Worm (Caenorhabditis elegans) whole organism, young adult: Measurements from ENCODE around the gene R01E6.5.

Source experiments
- F33H1.4 ChIP-seq: fragments of 200-800 bp; sonication (Bioruptor generic); IDR thresholded peaks from 2 replicates; pipeline ENCODE4 v1.3.6; 2022; ENCODE audit warnings: missing genetic modification reagents, missing genetic modification characterization, missing compliant biosample characterization
- F37B4.10 ChIP-seq: fragments of 200-800 bp; sonication (Bioruptor generic); IDR thresholded peaks from 2 replicates; pipeline ENCODE4 v1.3.6; 2022; ENCODE audit warnings: missing genetic modification characterization, missing compliant biosample characterization
- F39B2.1 ChIP-seq: fragments of 200-800 bp; sonication (Bioruptor generic); IDR thresholded peaks from 2 replicates; pipeline ENCODE4 v1.3.6; 2022; ENCODE audit warnings: missing genetic modification reagents, missing genetic modification characterization, missing compliant biosample characterization
- T07F8.4 ChIP-seq: sonication (generic microtip); optimal IDR thresholded peaks from 2 replicates; lab custom pipeline; 2016; ENCODE audit warnings: mild to moderate bottlenecking, missing genetic modification characterization, moderate library complexity, missing compliant biosample characterization
- T26A5.8 ChIP-seq: sonication (generic microtip); optimal IDR thresholded peaks from 2 replicates; lab custom pipeline; 2016; ENCODE audit warnings: missing genetic modification characterization, missing compliant biosample characterization
- akir-1 ChIP-seq: fragments of 200-800 bp; sonication (Bioruptor generic); optimal IDR thresholded peaks from 2 replicates; lab custom pipeline; 2018; ENCODE audit warnings: mild to moderate bottlenecking, missing genetic modification characterization, moderate library complexity, missing compliant biosample characterization
- athp-1 ChIP-seq: sonication (generic microtip); optimal IDR thresholded peaks from 2 replicates; lab custom pipeline; 2017; ENCODE audit warnings: mild to moderate bottlenecking, missing genetic modification characterization, missing compliant biosample characterization
- attf-3 ChIP-seq: fragments of 200-800 bp; sonication (Bioruptor generic); conservative IDR thresholded peaks from 2 replicates; pipeline ENCODE4 v1.3.6; 2022; ENCODE audit warnings: missing genetic modification reagents, missing genetic modification characterization, missing compliant biosample characterization
- attf-5 ChIP-seq: fragments of 200-800 bp; sonication (Bioruptor generic); optimal IDR thresholded peaks from 2 replicates; lab custom pipeline; 2018; ENCODE audit warnings: mild to moderate bottlenecking, missing genetic modification characterization, missing compliant biosample characterization
- bed-2 ChIP-seq: fragments of 200-800 bp; sonication (Bioruptor generic); IDR thresholded peaks from 2 replicates; pipeline ENCODE4 v1.3.6; 2022; ENCODE audit warnings: missing genetic modification reagents, missing genetic modification characterization, missing compliant biosample characterization
- ccch-3 ChIP-seq: fragments of 200-800 bp; sonication (Bioruptor generic); optimal IDR thresholded peaks from 2 replicates; lab custom pipeline; 2018; ENCODE audit warnings: mild to moderate bottlenecking, missing genetic modification characterization, missing compliant biosample characterization
- ceh-58 ChIP-seq: fragments of 200-800 bp; sonication (Bioruptor generic); IDR thresholded peaks from 2 replicates; pipeline ENCODE4 v1.3.6; 2022; ENCODE audit warnings: missing genetic modification characterization, missing compliant biosample characterization
- hlh-12 ChIP-seq: sonication (generic microtip); optimal IDR thresholded peaks from 2 replicates; lab custom pipeline; 2016; ENCODE audit warnings: missing genetic modification characterization, missing compliant biosample characterization
- hlh-26 ChIP-seq: fragments of 200-800 bp; sonication (Bioruptor generic); conservative IDR thresholded peaks from 2 replicates; pipeline ENCODE4 v1.3.6; 2022; ENCODE audit warnings: missing genetic modification reagents, missing genetic modification characterization, missing compliant biosample characterization
- hmg-1.2 ChIP-seq: fragments of 200-800 bp; sonication (Bioruptor generic); IDR thresholded peaks from 2 replicates; pipeline ENCODE4 v1.3.6; 2022; ENCODE audit warnings: missing genetic modification reagents, missing genetic modification characterization, missing compliant biosample characterization
- hmg-20 ChIP-seq: fragments of 200-800 bp; sonication (Bioruptor generic); IDR thresholded peaks from 2 replicates; pipeline ENCODE4 v1.3.6; 2022; ENCODE audit warnings: missing genetic modification reagents, missing genetic modification characterization, missing compliant biosample characterization
- lin-26 ChIP-seq: fragments of 200-800 bp; sonication (Bioruptor generic); IDR thresholded peaks from 2 replicates; pipeline ENCODE4 v1.3.6; 2022; ENCODE audit warnings: missing genetic modification reagents, missing genetic modification characterization, missing compliant biosample characterization
- lin-35 ChIP-seq, 3 experiments: fragments of 150-350 bp in 2 of 3; sonication (generic microtip) in 1 of 3; optimal IDR thresholded peaks; 2 replicates each; lab custom pipeline; 2014 to 2018; ENCODE audit warnings: missing biosample characterization in 3 of 3, missing genetic modification characterization in 3 of 3, missing genetic modification reagents in 3 of 3
- lsl-1 ChIP-seq: fragments of 200-800 bp; sonication (Bioruptor generic); optimal IDR thresholded peaks from 2 replicates; lab custom pipeline; 2018; ENCODE audit warnings: mild to moderate bottlenecking, missing genetic modification characterization, moderate library complexity, missing compliant biosample characterization
- mes-4 ChIP-seq: sonication (generic microtip); optimal IDR thresholded peaks from 2 replicates; lab custom pipeline; 2016; ENCODE audit warnings: missing genotype, missing genetic modification characterization, missing compliant biosample characterization
- mxl-1 ChIP-seq: sonication (generic microtip); optimal IDR thresholded peaks from 2 replicates; lab custom pipeline; 2016; ENCODE audit warnings: missing genetic modification characterization, missing compliant biosample characterization
- nfya-1 ChIP-seq: sonication (generic microtip); optimal IDR thresholded peaks from 2 replicates; lab custom pipeline; 2017; ENCODE audit warnings: antibody characterized with exemption, missing compliant biosample characterization, missing genetic modification characterization, borderline replicate concordance; ENCODE audit not compliant: insufficient read depth
- nhr-120 ChIP-seq: fragments of 200-800 bp; sonication (Bioruptor generic); IDR thresholded peaks from 2 replicates; pipeline ENCODE4 v1.3.6; 2022; ENCODE audit warnings: missing genetic modification characterization, missing compliant biosample characterization
- nhr-27 ChIP-seq: fragments of 200-800 bp; sonication (Bioruptor generic); optimal IDR thresholded peaks from 2 replicates; lab custom pipeline; 2018; ENCODE audit warnings: mild to moderate bottlenecking, missing genetic modification characterization, moderate library complexity, missing compliant biosample characterization
- nhr-90 ChIP-seq: sonication (generic microtip); optimal IDR thresholded peaks from 2 replicates; lab custom pipeline; 2016; ENCODE audit warnings: missing genotype, mild to moderate bottlenecking, missing genetic modification characterization, missing compliant biosample characterization
- snpc-4 ChIP-seq, 5 experiments: fragments of 150-350 bp in 1 of 5; sonication (generic microtip) in 4 of 5; optimal IDR thresholded peaks; 2 replicates each; lab custom pipeline; 2014 to 2018; ENCODE audit warnings: missing genetic modification characterization in 5 of 5, missing biosample characterization in 3 of 5, antibody characterized with exemption in 2 of 5, mild to moderate bottlenecking in 2 of 5, missing compliant biosample characterization in 2 of 5, missing genotype in 2 of 5, moderate library complexity in 2 of 5, missing genetic modification reagents in 1 of 5
- xnd-1 ChIP-seq: sonication (generic microtip); optimal IDR thresholded peaks from 2 replicates; lab custom pipeline; 2016; ENCODE audit warnings: missing genotype, missing genetic modification reagents, missing genetic modification characterization, missing compliant biosample characterization
- zfh-2 ChIP-seq: fragments of 200-800 bp; sonication (Bioruptor generic); conservative IDR thresholded peaks from 2 replicates; pipeline ENCODE4 v1.3.6; 2022; ENCODE audit warnings: missing genetic modification reagents, missing genetic modification characterization, missing compliant biosample characterization
- ztf-26 ChIP-seq: sonication (generic microtip); optimal IDR thresholded peaks from 2 replicates; lab custom pipeline; 2017; ENCODE audit warnings: missing genetic modification characterization, missing compliant biosample characterization
- ztf-6 ChIP-seq: fragments of 200-800 bp; sonication (Bioruptor generic); IDR thresholded peaks from 2 replicates; pipeline ENCODE4 v1.3.6; 2022; ENCODE audit warnings: missing genetic modification reagents, missing genetic modification characterization, missing compliant biosample characterization

Gene R01E6.5

ce11 chrX:13503839-13504238, 33.0 kb upstream of the R01E6.5 start:
- TF ChIP-seq zfh-2 (GFP tag; lab: Robert Waterston, UW) = peak; percentile 41; the same call in 1 of the 2 replicates
- 0 out of 2 replicates have a peak, but pooled peaks have one; percentile 12 for TF ChIP-seq attf-3 (GFP tag; lab: Robert Waterston, UW)
- no peak for TF ChIP-seq lin-35 (GFP tag; optimal IDR thresholded peaks at IDR 0.05; lab: Kevin White, UChicago)

DNA sequence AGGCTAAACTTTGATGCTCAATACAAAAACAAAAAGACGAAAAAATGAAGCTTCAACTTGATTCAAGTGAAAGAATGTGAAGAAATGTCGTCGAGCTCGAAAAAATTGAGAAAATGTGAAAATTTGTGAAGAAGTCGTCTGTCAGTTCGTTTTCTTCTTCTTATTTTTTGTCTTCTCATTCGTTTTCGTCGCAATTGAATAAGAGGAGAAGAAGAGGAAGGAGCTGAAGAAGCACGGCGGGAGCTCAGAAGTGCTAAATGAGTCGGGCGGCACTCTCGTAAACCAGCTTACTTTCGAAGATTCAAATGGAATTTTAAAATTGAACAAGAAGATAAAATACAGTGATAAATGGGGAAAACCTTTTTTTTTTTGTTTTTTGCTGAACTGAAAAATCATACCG, 31.7 kb upstream of the R01E6.5 start:
- TF ChIP-seq T07F8.4 (tag; lab: Kevin White, UChicago) = no peak
- TF ChIP-seq nhr-27 (tag; lab: Kevin White, UChicago) = no peak
- TF ChIP-seq bed-2 (GFP tag; lab: Robert Waterston, UW) = no peak
- TF ChIP-seq ztf-26 (tag; lab: Kevin White, UChicago) = no peak
- TF ChIP-seq ceh-58 = no peak
- no peak for TF ChIP-seq zfh-2 (GFP tag; lab: Robert Waterston, UW)
- no peak for TF ChIP-seq F39B2.1 (GFP tag; lab: Robert Waterston, UW)
- TF ChIP-seq nfya-1 (tag; lab: Kevin White, UChicago) = no peak
- no peak for TF ChIP-seq T26A5.8 (tag; lab: Kevin White, UChicago)
- no peak for TF ChIP-seq xnd-1 (tag; lab: Kevin White, UChicago)
- no peak for TF ChIP-seq mes-4 (tag; lab: Kevin White, UChicago)

DNA sequence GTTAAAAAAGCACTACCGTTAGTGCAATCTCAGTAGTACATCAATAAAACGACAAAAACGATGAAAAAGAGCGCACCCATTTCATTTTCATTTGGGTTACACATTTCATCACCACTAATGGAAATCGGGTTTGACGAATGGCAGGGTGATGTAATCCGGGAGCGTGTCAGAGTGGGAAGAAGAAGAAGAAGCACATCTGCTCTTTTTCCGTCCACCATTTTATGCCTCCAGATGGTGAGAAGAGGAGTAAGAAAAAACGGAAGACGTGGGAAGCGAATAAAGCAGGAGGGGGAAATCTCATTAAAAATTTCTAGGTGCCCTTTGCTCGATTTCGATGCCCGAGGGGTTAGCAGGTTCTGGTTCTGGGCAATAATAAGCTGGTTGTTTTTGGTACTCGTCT, 30.8 kb upstream of the R01E6.5 start:
- no peak for TF ChIP-seq hlh-12 (tag; lab: Kevin White, UChicago)

DNA sequence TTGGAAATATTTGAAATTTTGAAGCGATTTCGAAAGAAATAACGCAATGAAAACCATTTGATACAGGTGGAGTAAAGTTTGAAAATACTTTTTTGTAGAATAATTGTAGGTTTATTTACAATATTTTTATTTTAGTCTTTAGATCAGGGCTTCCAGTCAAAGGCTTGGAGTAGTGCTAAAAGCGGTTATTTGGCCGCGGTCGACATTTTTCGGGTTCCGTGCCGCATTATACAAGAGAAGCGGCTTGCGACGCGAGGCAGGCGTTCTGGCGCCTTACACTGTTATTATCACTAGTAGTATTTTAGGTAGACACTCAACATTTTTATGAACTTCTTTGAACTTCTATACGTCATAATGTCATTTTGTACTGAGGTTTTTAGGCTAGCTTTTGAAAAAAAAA, 30.4 kb upstream of the R01E6.5 start:
- TF ChIP-seq akir-1 (GFP tag; lab: Kevin White, UChicago) (no peak), F37B4.10 (GFP tag; lab: Robert Waterston, UW) (no peak), T07F8.4 (tag; lab: Kevin White, UChicago) (no peak), snpc-4 (GFP tag; optimal IDR thresholded peaks at IDR 0.05; lab: Kevin White, UChicago) (no peak), snpc-4 (tag; optimal IDR thresholded peaks at IDR 0.05; lab: Kevin White, UChicago) (peak in 3 of 4 experiments; percentile 33 to 76 (median 73)), attf-3 (GFP tag; lab: Robert Waterston, UW) (no peak)

DNA sequence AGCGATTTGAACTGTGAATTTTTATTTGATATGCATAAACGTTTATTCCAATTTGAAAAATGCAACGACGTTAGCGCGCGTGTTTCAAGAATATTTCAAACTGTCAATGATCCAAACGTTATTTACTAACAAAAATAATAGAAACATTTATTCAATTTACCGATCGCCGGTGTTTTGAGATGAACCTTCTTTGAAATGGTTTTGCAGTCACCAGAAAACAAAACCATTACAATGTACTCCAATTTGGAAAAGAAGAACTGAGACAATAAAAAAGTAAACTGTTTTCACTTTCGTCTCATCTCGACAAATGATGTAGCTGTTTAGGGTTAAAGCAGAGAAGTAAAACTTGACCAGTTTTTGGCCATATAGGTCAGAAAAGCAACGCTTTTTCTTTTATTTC, 29.6 kb upstream of the R01E6.5 start, which contains the start of gene H06A10.1:
Gene H06A10.1 (plus strand): TSS at position 301 of the 400 bp plus-strand sequence.
- TF ChIP-seq nhr-27 (tag; lab: Kevin White, UChicago) (no peak), ztf-6 (GFP tag; lab: Robert Waterston, UW) (no peak), nhr-90 (tag; lab: Kevin White, UChicago) (no peak), lin-26 (GFP tag; lab: Robert Waterston, UW) (no peak), mxl-1 (no peak), lsl-1 (GFP tag; lab: Kevin White, UChicago) (no peak), hmg-20 (GFP tag; lab: Robert Waterston, UW) (no peak), athp-1 (tag; lab: Kevin White, UChicago) (no peak), T26A5.8 (tag; lab: Kevin White, UChicago) (no peak), F33H1.4 (GFP tag; lab: Robert Waterston, UW) (no peak), hlh-12 (tag; lab: Kevin White, UChicago) (no peak), lin-35 (GFP tag; optimal IDR thresholded peaks at IDR 0.05; lab: Kevin White, UChicago) (no peak), nhr-120 (no peak), ccch-3 (GFP tag; lab: Kevin White, UChicago) (no peak), attf-5 (GFP tag; lab: Kevin White, UChicago) (no peak), hmg-1.2 (GFP tag; lab: Robert Waterston, UW) (no peak), hlh-26 (no peak)
